Worm (Caenorhabditis elegans): ENCODE measurements around the gene F09E5.12.

Gene F09E5.12

ce11 chrII:5330206-5330686, 40.3 kb downstream of the F09E5.12 start (continued):
- TF ChIP-seq nhr-10 (tag; optimal IDR thresholded peaks at IDR 0.05) (peak; percentile 61), lsy-2 (tag; optimal IDR thresholded peaks at IDR 0.05) (peak; percentile 67 to 86), F10B5.3 (tag; optimal IDR thresholded peaks at IDR 0.05) (peak; percentile 28), spr-1 (tag; optimal IDR thresholded peaks at IDR 0.05) (no peak), daf-16 (GFP tag; optimal IDR thresholded peaks at IDR 0.05) (peak in 1 of 2 experiments; percentile 39), daf-16 (tag; optimal IDR thresholded peaks at IDR 0.05) (peak; percentile 23), ceh-62 (tag; optimal IDR thresholded peaks at IDR 0.05) (no peak), mep-1 (tag; optimal IDR thresholded peaks at IDR 0.05) (peak; percentile 68), ZK546.5 (tag; optimal IDR thresholded peaks at IDR 0.05) (no peak), jun-1 (tag; optimal IDR thresholded peaks at IDR 0.05) (peak; percentile 72), nhr-11 (tag; optimal IDR thresholded peaks at IDR 0.05) (peak; percentile 63), gei-8 (GFP tag; optimal IDR thresholded peaks at IDR 0.05) (peak; percentile 67), set-16 (GFP tag; IDR thresholded peaks at IDR 0.05) (0 out of 2 replicates have a peak, but pooled peaks have one; percentile 10), mxl-3 (GFP tag; optimal IDR thresholded peaks at IDR 0.05) (peak; percentile 81), rbr-2 (tag; optimal IDR thresholded peaks at IDR 0.05) (peak; percentile 68), vab-7 (GFP tag; IDR thresholded peaks at IDR 0.05) (no peak), zag-1 (tag; optimal IDR thresholded peaks at IDR 0.05) (no peak), F49E8.2 (tag; optimal IDR thresholded peaks at IDR 0.05; ENCODE audit: borderline replicate concordance) (no peak), mdt-29 (GFP tag; IDR thresholded peaks at IDR 0.05) (peak; percentile 59; the same call in 1 of the 2 replicates), zip-2 (tag; optimal IDR thresholded peaks at IDR 0.05) (peak; percentile 18), unc-62 (GFP tag; optimal IDR thresholded peaks at IDR 0.05 in 1 of 2) (peak; percentile 64 to 100), unc-62 (tag; optimal IDR thresholded peaks at IDR 0.05) (no peak), daf-12 (tag; optimal IDR thresholded peaks at IDR 0.05) (no peak)

ce11 chrII:5328912-5329311, 41.6 kb downstream of the F09E5.12 start:
- TF ChIP-seq ceh-44 (GFP tag; IDR thresholded peaks at IDR 0.05): no peak
- peak; percentile 76 for TF ChIP-seq aha-1 (tag)
- TF ChIP-seq lsy-2 (tag; optimal IDR thresholded peaks at IDR 0.05): peak in 1 of 2 experiments; percentile 24
- no peak for TF ChIP-seq ceh-20 (GFP tag; IDR thresholded peaks at IDR 0.05)

ce11 chrII:5326891-5327290, 43.6 kb downstream of the F09E5.12 start:
- TF ChIP-seq mep-1 (tag; optimal IDR thresholded peaks at IDR 0.05): no peak
- TF ChIP-seq nhr-77 (tag; optimal IDR thresholded peaks at IDR 0.05): no peak
- no peak for TF ChIP-seq mes-2 (tag; optimal IDR thresholded peaks at IDR 0.05; ENCODE audit: poor library complexity, severe bottlenecking)
- TF ChIP-seq daf-16 (GFP tag; optimal IDR thresholded peaks at IDR 0.05): peak in 1 of 2 experiments; percentile 62
- TF ChIP-seq daf-16 (tag; optimal IDR thresholded peaks at IDR 0.05): no peak
- TF ChIP-seq cey-2 (tag; optimal IDR thresholded peaks at IDR 0.05; ENCODE audit: borderline replicate concordance, insufficient read depth): no peak
- TF ChIP-seq duxl-1 (tag; optimal IDR thresholded peaks at IDR 0.05; ENCODE audit: poor library complexity): no peak

ce11 chrII:5326024-5326627, 44.4 kb downstream of the F09E5.12 start:
- TF ChIP-seq egl-43 (GFP tag; IDR thresholded peaks at IDR 0.05) (0 out of 2 replicates have a peak, but pooled peaks have one; percentile 32), gei-8 (GFP tag; optimal IDR thresholded peaks at IDR 0.05) (peak; percentile 3), hmg-1.1 (GFP tag; IDR thresholded peaks at IDR 0.05) (peak; percentile 61; the same call in 1 of the 2 replicates), nhr-77 (tag; optimal IDR thresholded peaks at IDR 0.05) (peak; percentile 40), lin-13 (GFP tag; optimal IDR thresholded peaks at IDR 0.05) (peak; percentile 18), F10B5.3 (tag; optimal IDR thresholded peaks at IDR 0.05) (no peak), rbr-2 (tag; optimal IDR thresholded peaks at IDR 0.05) (peak; percentile 70), fkh-10 (GFP tag; optimal IDR thresholded peaks at IDR 0.05) (peak; percentile 83), mes-2 (tag; optimal IDR thresholded peaks at IDR 0.05; ENCODE audit: poor library complexity, severe bottlenecking) (peak; percentile 49), nhr-11 (tag; optimal IDR thresholded peaks at IDR 0.05) (peak; percentile 58), attf-4 (tag; optimal IDR thresholded peaks at IDR 0.05) (no peak), daf-8 (GFP tag; IDR thresholded peaks at IDR 0.05) (no peak), ZK337.2 (GFP tag; IDR thresholded peaks at IDR 0.05) (no peak), spr-1 (tag; optimal IDR thresholded peaks at IDR 0.05) (no peak), unc-62 (GFP tag; optimal IDR thresholded peaks at IDR 0.05 in 1 of 2) (no peak), unc-62 (tag; optimal IDR thresholded peaks at IDR 0.05) (no peak), dmd-9 (GFP tag; IDR thresholded peaks at IDR 0.05) (no peak), ztf-11 (tag; optimal IDR thresholded peaks at IDR 0.05) (no peak), ceh-20 (GFP tag; IDR thresholded peaks at IDR 0.05) (peak; percentile 74; the same call in 1 of the 2 replicates), dve-1 (tag; optimal IDR thresholded peaks at IDR 0.05; ENCODE audit: insufficient read depth) (peak; percentile 68), tag-97 (GFP tag; IDR thresholded peaks at IDR 0.05) (no peak), dpl-1 (GFP tag; optimal IDR thresholded peaks at IDR 0.05) (peak; percentile 20), F49E8.2 (tag; optimal IDR thresholded peaks at IDR 0.05; ENCODE audit: borderline replicate concordance) (no peak), mdl-1 (tag; optimal IDR thresholded peaks at IDR 0.05) (peak in 1 of 2 experiments; percentile 69)
